Fruit fly (Drosophila melanogaster) whole organism, pupa: ENCODE data around the gene CG33689.
A peak's percentile ranks its signal among the peaks of the same experiment; 100 is the strongest.

Experiments used
- CG10348 ChIP-seq: fragments of 200-800 bp; sonication (Bioruptor generic); IDR thresholded peaks from 2 replicates; pipeline ENCODE4 v1.3.6; 2022; ENCODE audit warnings: missing biosample characterization, missing genetic modification characterization
- CG12605 ChIP-seq: fragments of 200-800 bp; sonication (Bioruptor generic); IDR thresholded peaks from 2 replicates; pipeline ENCODE4 v1.3.6; 2022; ENCODE audit warnings: missing biosample characterization, missing genetic modification characterization
- CG13204 ChIP-seq: fragments of 200-800 bp; sonication (Bioruptor generic); optimal IDR thresholded peaks from 2 replicates; lab custom pipeline; 2018; ENCODE audit warnings: missing biosample characterization, mild to moderate bottlenecking, missing genetic modification characterization, moderate library complexity
- CG14655 ChIP-seq: fragments of 200-800 bp; sonication (Bioruptor generic); optimal IDR thresholded peaks from 3 replicates; lab custom pipeline; 2017; ENCODE audit warnings: mild to moderate bottlenecking, missing biosample characterization, missing genetic modification reagents, missing genetic modification characterization
- CG15710 ChIP-seq: fragments of 200-800 bp; sonication (Bioruptor generic); optimal IDR thresholded peaks from 2 replicates; lab custom pipeline; 2018; ENCODE audit warnings: missing biosample characterization, mild to moderate bottlenecking, missing genetic modification characterization, moderate library complexity
- CG17806 ChIP-seq: fragments of 200-800 bp; sonication (Bioruptor generic); optimal IDR thresholded peaks from 2 replicates; lab custom pipeline; 2018; ENCODE audit warnings: missing biosample characterization, mild to moderate bottlenecking, missing genetic modification characterization, moderate library complexity
- CG32121 ChIP-seq: fragments of 200-800 bp; sonication (Bioruptor generic); IDR thresholded peaks from 2 replicates; pipeline ENCODE4 v1.3.6; 2022; ENCODE audit warnings: missing biosample characterization, missing genetic modification characterization
- CG34367 ChIP-seq: fragments of 200-800 bp; sonication (Bioruptor generic); optimal IDR thresholded peaks from 2 replicates; lab custom pipeline; 2018; ENCODE audit warnings: missing biosample characterization, mild to moderate bottlenecking, missing genetic modification characterization
- CG4496 ChIP-seq: fragments of 200-800 bp; sonication (Bioruptor generic); IDR thresholded peaks from 3 replicates; pipeline ENCODE4 v1.3.6; 2022; ENCODE audit warnings: missing biosample characterization, missing genetic modification characterization
- CG8159 ChIP-seq: fragments of 200-800 bp; sonication (Bioruptor generic); optimal IDR thresholded peaks from 3 replicates; lab custom pipeline; 2018; ENCODE audit warnings: missing biosample characterization, mild to moderate bottlenecking, missing genetic modification characterization, moderate library complexity
- CG8301 ChIP-seq: fragments of 200-800 bp; sonication (Bioruptor generic); optimal IDR thresholded peaks from 2 replicates; lab custom pipeline; 2018; ENCODE audit warnings: missing biosample characterization, mild to moderate bottlenecking, missing genetic modification characterization
- CG9948 ChIP-seq: fragments of 200-800 bp; sonication (Bioruptor generic); optimal IDR thresholded peaks from 2 replicates; lab custom pipeline; 2018; ENCODE audit warnings: missing biosample characterization, mild to moderate bottlenecking, missing genetic modification characterization, moderate library complexity
- D1 ChIP-seq: fragments of 200-800 bp; sonication (Bioruptor generic); optimal IDR thresholded peaks from 2 replicates; lab custom pipeline; 2018; ENCODE audit warnings: missing biosample characterization, mild to moderate bottlenecking, missing genetic modification characterization, moderate library complexity
- EcR ChIP-seq: fragments of 200-800 bp; sonication (Bioruptor generic); optimal IDR thresholded peaks from 3 replicates; lab custom pipeline; 2019; ENCODE audit warnings: missing biosample characterization, missing genetic modification characterization, mild to moderate bottlenecking, moderate library complexity, missing genetic modification reagents
- Ets98B ChIP-seq: fragments of 200-800 bp; sonication (Bioruptor generic); IDR thresholded peaks from 2 replicates; pipeline ENCODE4 v1.3.6; 2022; ENCODE audit warnings: missing biosample characterization, missing genetic modification characterization
- Pif1A ChIP-seq: fragments of 200-800 bp; sonication (Bioruptor generic); optimal IDR thresholded peaks from 3 replicates; lab custom pipeline; 2016; ENCODE audit warnings: missing biosample characterization, missing genetic modification characterization
- Pif1B ChIP-seq: fragments of 200-800 bp; sonication (Bioruptor generic); optimal IDR thresholded peaks from 3 replicates; lab custom pipeline; 2016; ENCODE audit warnings: missing biosample characterization, missing genetic modification characterization
- Snoo ChIP-seq: fragments of 200-800 bp; sonication (Bioruptor generic); optimal IDR thresholded peaks from 3 replicates; lab custom pipeline; 2017; ENCODE audit warnings: missing biosample characterization, mild to moderate bottlenecking, missing genetic modification characterization, inconsistent platforms
- fd96Ca ChIP-seq: fragments of 200-800 bp; sonication (Bioruptor generic); IDR thresholded peaks from 3 replicates; pipeline ENCODE4 v1.3.6; 2022; ENCODE audit warnings: missing biosample characterization, missing genetic modification characterization
- gl ChIP-seq: fragments of 200-800 bp; sonication (Bioruptor generic); optimal IDR thresholded peaks from 2 replicates; lab custom pipeline; 2018; ENCODE audit warnings: missing biosample characterization, mild to moderate bottlenecking, missing genetic modification characterization
- rn ChIP-seq: fragments of 200-800 bp; sonication (Bioruptor generic); IDR thresholded peaks from 2 replicates; pipeline ENCODE4 v1.3.6; 2022; ENCODE audit warnings: missing biosample characterization, missing genetic modification characterization

The CG33689 gene

dm6 chr3L:16192561-16193355 lies 7.3 kb upstream of the CG33689 start:
- TF ChIP-seq CG8301 (tag; lab: Kevin White, UChicago) (no peak), CG13204 (GFP tag; lab: Kevin White, UChicago) (peak; percentile 20)

- peak; percentile 65 for TF ChIP-seq CG34367 (tag; lab: Kevin White, UChicago)
- TF ChIP-seq Pif1B: peak; percentile 80
- peak; percentile 87 for TF ChIP-seq gl (tag; lab: Kevin White, UChicago)
- TF ChIP-seq CG8159 (tag; lab: Kevin White, UChicago): peak; percentile 63
- TF ChIP-seq CG4496 (GFP tag; lab: Robert Waterston, UW): peak; percentile 80
- peak; percentile 78 for TF ChIP-seq CG12605 (GFP tag; lab: Robert Waterston, UW)
- TF ChIP-seq CG17806: peak; percentile 52
- TF ChIP-seq CG32121 (GFP tag; lab: Robert Waterston, UW): peak; percentile 65; the same call in 1 of the 2 replicates
- TF ChIP-seq CG13204 (GFP tag; lab: Kevin White, UChicago): peak; percentile 91
- TF ChIP-seq fd96Ca (GFP tag; lab: Robert Waterston, UW): peak; percentile 70; the same call in 2 of the 3 replicates
- TF ChIP-seq CG14655 (GFP tag; lab: Kevin White, UChicago): peak; percentile 68
- peak; percentile 61 for TF ChIP-seq CG15710
- TF ChIP-seq CG10348 (GFP tag; lab: Robert Waterston, UW): no peak
- peak; percentile 77 for TF ChIP-seq Pif1A (GFP tag; lab: Kevin White, UChicago)
- no peak for TF ChIP-seq rn (GFP tag; lab: Robert Waterston, UW)
- peak; percentile 46 for TF ChIP-seq CG9948 (tag; lab: Kevin White, UChicago)
- peak; percentile 86 for TF ChIP-seq EcR
- peak; percentile 35 for TF ChIP-seq D1 (tag; lab: Kevin White, UChicago)
- TF ChIP-seq CG8301 (tag; lab: Kevin White, UChicago): peak; percentile 54
- peak; percentile 42; the same call in 1 of the 2 replicates for TF ChIP-seq Ets98B (GFP tag; lab: Robert Waterston, UW)
- TF ChIP-seq Snoo (tag; lab: Kevin White, UChicago): peak; percentile 82
These were observed 5.9 kb upstream of the CG33689 start for dm6 chr3L:16193851-16194709.

dm6 chr3L:16195476-16195958 lies 4.5 kb upstream of the CG33689 start:
- TF ChIP-seq CG13204 (GFP tag; lab: Kevin White, UChicago) (peak; percentile 60), gl (tag; lab: Kevin White, UChicago) (peak; percentile 13), CG32121 (GFP tag; lab: Robert Waterston, UW) (no peak), Pif1B (peak; percentile 47), CG4496 (GFP tag; lab: Robert Waterston, UW) (peak; percentile 69; the same call in 2 of the 3 replicates), CG12605 (GFP tag; lab: Robert Waterston, UW) (no peak), CG17806 (no peak), Ets98B (GFP tag; lab: Robert Waterston, UW) (peak; percentile 15; the same call in 1 of the 2 replicates), CG8159 (tag; lab: Kevin White, UChicago) (peak; percentile 27), CG34367 (tag; lab: Kevin White, UChicago) (no peak), EcR (peak; percentile 99), fd96Ca (GFP tag; lab: Robert Waterston, UW) (peak; percentile 30; the same call in 1 of the 3 replicates), Snoo (tag; lab: Kevin White, UChicago) (peak; percentile 96), Pif1A (GFP tag; lab: Kevin White, UChicago) (peak; percentile 68)

- TF ChIP-seq CG4496 (GFP tag; lab: Robert Waterston, UW): 0 out of 3 replicates have a peak, but pooled peaks have one; percentile 11
- peak; percentile 42 for TF ChIP-seq Snoo (tag; lab: Kevin White, UChicago)
- peak; percentile 50 for TF ChIP-seq CG13204 (GFP tag; lab: Kevin White, UChicago)
- TF ChIP-seq EcR: peak; percentile 94
- TF ChIP-seq Ets98B (GFP tag; lab: Robert Waterston, UW): no peak
These were observed 3.3 kb upstream of the CG33689 start for dm6 chr3L:16196588-16197183.

- TF ChIP-seq fd96Ca (GFP tag; lab: Robert Waterston, UW): no peak
- no peak for TF ChIP-seq CG8159 (tag; lab: Kevin White, UChicago)
- no peak for TF ChIP-seq CG4496 (GFP tag; lab: Robert Waterston, UW)
- TF ChIP-seq CG10348 (GFP tag; lab: Robert Waterston, UW): no peak
- TF ChIP-seq CG34367 (tag; lab: Kevin White, UChicago): no peak
- no peak for TF ChIP-seq Ets98B (GFP tag; lab: Robert Waterston, UW)
- TF ChIP-seq CG9948 (tag; lab: Kevin White, UChicago): no peak
- no peak for TF ChIP-seq Snoo (tag; lab: Kevin White, UChicago)
- TF ChIP-seq, all 21 proteins: peak for 0
These were observed 2.5 kb upstream of the CG33689 start, which contains the start of gene CG33687 for dm6 chr3L:16197450-16197918. Gene CG33687, plus strand, starts transcription at chr3L:16197868.
